Worm (Caenorhabditis elegans) whole organism, L1 larva: ENCODE measurements around the gene cox-18.

ENCODE experiments used
- C04F5.9 ChIP-seq: sonication (generic microtip); optimal IDR thresholded peaks from 2 replicates; lab custom pipeline; 2016; ENCODE audit warnings: missing genetic modification characterization, missing compliant biosample characterization
- C34B4.2 ChIP-seq: sonication (generic microtip); optimal IDR thresholded peaks from 2 replicates; lab custom pipeline; 2017; ENCODE audit warnings: mild to moderate bottlenecking, missing genetic modification characterization, missing compliant biosample characterization
- aha-1 ChIP-seq: fragments of 150-350 bp; optimal IDR thresholded peaks from 2 replicates; lab custom pipeline; 2014; ENCODE audit warnings: missing biosample characterization, missing genetic modification characterization
- ama-1 ChIP-seq: fragments of 150-350 bp; optimal IDR thresholded peaks from 2 replicates; lab custom pipeline; 2014
- ceh-63 ChIP-seq: fragments of 200-800 bp; sonication (Bioruptor generic); optimal IDR thresholded peaks from 2 replicates; lab custom pipeline; 2018; ENCODE audit warnings: mild to moderate bottlenecking, missing genetic modification characterization, missing compliant biosample characterization
- ceh-90 ChIP-seq: sonication (generic microtip); optimal IDR thresholded peaks from 2 replicates; lab custom pipeline; 2016; ENCODE audit warnings: missing genetic modification characterization, missing compliant biosample characterization
- dpl-1 ChIP-seq, 3 experiments: fragments of 150-350 bp in 2 of 3; sonication (generic microtip) in 1 of 3; optimal IDR thresholded peaks; 2 replicates each; lab custom pipeline; 2014 to 2017; ENCODE audit warnings: missing biosample characterization in 3 of 3, missing genetic modification characterization in 3 of 3, missing genetic modification reagents in 3 of 3
- dsc-1 ChIP-seq: sonication (generic microtip); optimal IDR thresholded peaks from 2 replicates; lab custom pipeline; 2016; ENCODE audit warnings: mild to moderate bottlenecking, missing genetic modification characterization, missing compliant biosample characterization
- efl-1 ChIP-seq, 4 experiments: fragments of 150-350 bp; optimal IDR thresholded peaks in 3 of 4; peaks in 1 of 4; 1 replicate in 1 of 4; 2 replicates in 3 of 4; lab custom pipeline; 2014; ENCODE audit warnings: missing biosample characterization in 2 of 4, missing genetic modification characterization in 2 of 4, missing genetic modification reagents in 2 of 4
- efl-3 ChIP-seq: fragments of 200-800 bp; sonication (Bioruptor generic); optimal IDR thresholded peaks from 2 replicates; lab custom pipeline; 2018; ENCODE audit warnings: mild to moderate bottlenecking, missing genetic modification characterization, missing compliant biosample characterization
- elt-3 ChIP-seq, 6 experiments: fragments of 150-350 bp in 1 of 6; sonication (generic microtip); optimal IDR thresholded peaks; 2 replicates each; lab custom pipeline; 2017 to 2018; ENCODE audit warnings: missing biosample characterization in 6 of 6, missing genetic modification characterization in 6 of 6, inconsistent platforms in 1 of 6
- fkh-10 ChIP-seq: sonication (generic microtip); optimal IDR thresholded peaks from 2 replicates; lab custom pipeline; 2017; ENCODE audit warnings: missing biosample characterization, missing genetic modification reagents, missing genetic modification characterization
- fkh-8 ChIP-seq: sonication (generic microtip); optimal IDR thresholded peaks from 2 replicates; lab custom pipeline; 2016; ENCODE audit warnings: mild to moderate bottlenecking, missing genetic modification characterization, missing compliant biosample characterization
- fos-1 ChIP-seq: fragments of 150-350 bp; optimal IDR thresholded peaks from 2 replicates; lab custom pipeline; 2014; ENCODE audit warnings: missing biosample characterization, missing genetic modification characterization
- grh-1 ChIP-seq: fragments of 200-800 bp; sonication (Bioruptor generic); IDR thresholded peaks from 2 replicates; pipeline ENCODE4 v1.3.6; 2022; ENCODE audit warnings: missing genetic modification reagents, missing genetic modification characterization, missing compliant biosample characterization
- hlh-17 ChIP-seq: fragments of 200-800 bp; sonication (Bioruptor generic); optimal IDR thresholded peaks from 2 replicates; lab custom pipeline; 2018; ENCODE audit warnings: missing genetic modification characterization, mild to moderate bottlenecking, missing compliant biosample characterization, moderate library complexity, borderline replicate concordance
- irx-1 ChIP-seq: sonication (generic microtip); optimal IDR thresholded peaks from 2 replicates; lab custom pipeline; 2016; ENCODE audit warnings: missing genetic modification characterization, missing compliant biosample characterization
- isw-1 ChIP-seq: fragments of 200-800 bp; sonication (Bioruptor generic); IDR thresholded peaks from 2 replicates; pipeline ENCODE4 v1.3.6; 2022; ENCODE audit warnings: missing genetic modification characterization, missing compliant biosample characterization
- jun-1 ChIP-seq: fragments of 150-350 bp; optimal IDR thresholded peaks from 2 replicates; lab custom pipeline; 2014; ENCODE audit warnings: missing biosample characterization, missing genetic modification reagents, missing genetic modification characterization
- lin-35 ChIP-seq, 2 experiments: fragments of 150-350 bp; optimal IDR thresholded peaks; 2 replicates each; lab custom pipeline; 2014; ENCODE audit warnings: missing biosample characterization in 2 of 2, missing genetic modification characterization in 2 of 2, missing genetic modification reagents in 2 of 2
- lin-39 ChIP-seq: fragments of 150-350 bp; optimal IDR thresholded peaks from 2 replicates; lab custom pipeline; 2014; ENCODE audit warnings: missing biosample characterization, missing genetic modification reagents, missing genetic modification characterization
- lir-3 ChIP-seq: sonication (generic microtip); optimal IDR thresholded peaks from 2 replicates; lab custom pipeline; 2016; ENCODE audit warnings: mild to moderate bottlenecking, missing genetic modification characterization, moderate library complexity, missing compliant biosample characterization; ENCODE audit not compliant: poor library complexity
- lsy-2 ChIP-seq, 2 experiments: fragments of 150-350 bp; optimal IDR thresholded peaks; 2 replicates each; lab custom pipeline; 2014; ENCODE audit warnings: missing biosample characterization in 2 of 2, missing genetic modification characterization in 2 of 2
- mdl-1 ChIP-seq, 2 experiments: fragments of 150-350 bp; optimal IDR thresholded peaks; 2 replicates each; lab custom pipeline; 2014 to 2017; ENCODE audit warnings: missing biosample characterization in 2 of 2, missing genetic modification characterization in 2 of 2, inconsistent platforms in 1 of 2
- nhr-19 ChIP-seq: fragments of 200-800 bp; sonication (Bioruptor generic); conservative IDR thresholded peaks from 2 replicates; pipeline ENCODE4 v1.3.6; 2022; ENCODE audit warnings: missing genetic modification characterization, missing compliant biosample characterization
- nhr-20 ChIP-seq: sonication (generic microtip); optimal IDR thresholded peaks from 2 replicates; lab custom pipeline; 2016; ENCODE audit warnings: mild to moderate bottlenecking, missing genetic modification characterization, missing compliant biosample characterization
- nhr-237 ChIP-seq: fragments of 150-350 bp; optimal IDR thresholded peaks from 2 replicates; lab custom pipeline; 2014; ENCODE audit warnings: missing biosample characterization, missing genetic modification characterization
- nhr-47 ChIP-seq: sonication (generic microtip); optimal IDR thresholded peaks from 2 replicates; lab custom pipeline; 2016; ENCODE audit warnings: mild to moderate bottlenecking, missing genetic modification characterization, moderate library complexity, missing compliant biosample characterization
- nhr-71 ChIP-seq: sonication (generic microtip); optimal IDR thresholded peaks from 2 replicates; lab custom pipeline; 2016; ENCODE audit warnings: mild to moderate bottlenecking, missing genetic modification characterization, moderate library complexity, missing compliant biosample characterization
- nhr-76 ChIP-seq: sonication (generic microtip); optimal IDR thresholded peaks from 2 replicates; lab custom pipeline; 2017; ENCODE audit warnings: missing biosample characterization, missing genetic modification characterization
- nhr-77 ChIP-seq: fragments of 150-350 bp; optimal IDR thresholded peaks from 2 replicates; lab custom pipeline; 2014; ENCODE audit warnings: missing biosample characterization, missing genetic modification characterization
- nhr-84 ChIP-seq: sonication (generic microtip); optimal IDR thresholded peaks from 2 replicates; lab custom pipeline; 2017; ENCODE audit warnings: missing biosample characterization, missing genetic modification characterization
- nhr-85 ChIP-seq: sonication (generic microtip); peaks from one replicate; lab custom pipeline; 2016; ENCODE audit warnings: missing genetic modification characterization, inconsistent platforms, missing compliant biosample characterization
- nhr-90 ChIP-seq: sonication (generic microtip); optimal IDR thresholded peaks from 2 replicates; lab custom pipeline; 2016; ENCODE audit warnings: mild to moderate bottlenecking, missing genetic modification characterization, missing compliant biosample characterization; ENCODE audit not compliant: poor library complexity
- pag-3 ChIP-seq: sonication (generic microtip); optimal IDR thresholded peaks from 2 replicates; lab custom pipeline; 2017; ENCODE audit warnings: missing genetic modification characterization, mild to moderate bottlenecking, missing compliant biosample characterization, antibody characterized with exemption, borderline replicate concordance; ENCODE audit not compliant: insufficient read depth
- pqm-1 ChIP-seq: sonication (generic microtip); optimal IDR thresholded peaks from 3 replicates; lab custom pipeline; 2017; ENCODE audit warnings: missing biosample characterization, missing genetic modification characterization
- skn-1 ChIP-seq: fragments of 150-350 bp; optimal IDR thresholded peaks from 2 replicates; lab custom pipeline; 2014; ENCODE audit warnings: missing biosample characterization, missing genetic modification characterization
- snpc-4 ChIP-seq: fragments of 150-350 bp; optimal IDR thresholded peaks from 2 replicates; lab custom pipeline; 2014; ENCODE audit warnings: missing biosample characterization, missing genetic modification characterization
- snu-23 ChIP-seq: sonication (generic microtip); optimal IDR thresholded peaks from 2 replicates; lab custom pipeline; 2016; ENCODE audit warnings: missing genetic modification characterization, missing compliant biosample characterization
- sup-37 ChIP-seq: fragments of 200-800 bp; sonication (Bioruptor generic); optimal IDR thresholded peaks from 2 replicates; lab custom pipeline; 2018; ENCODE audit warnings: mild to moderate bottlenecking, missing genetic modification characterization, missing compliant biosample characterization
- swsn-7 ChIP-seq: sonication (generic microtip); optimal IDR thresholded peaks from 2 replicates; lab custom pipeline; 2016; ENCODE audit warnings: missing genetic modification characterization, missing compliant biosample characterization
- tbx-2 ChIP-seq: sonication (generic microtip); optimal IDR thresholded peaks from 2 replicates; lab custom pipeline; 2016; ENCODE audit warnings: missing genetic modification characterization, missing compliant biosample characterization
- unc-86 ChIP-seq: sonication (generic microtip); optimal IDR thresholded peaks from 2 replicates; lab custom pipeline; 2016; ENCODE audit warnings: missing genetic modification characterization, missing compliant biosample characterization
- xbp-1 ChIP-seq: sonication (generic microtip); optimal IDR thresholded peaks from 2 replicates; lab custom pipeline; 2016; ENCODE audit warnings: missing genetic modification characterization, missing compliant biosample characterization
- zag-1 ChIP-seq: fragments of 150-350 bp; optimal IDR thresholded peaks from 2 replicates; lab custom pipeline; 2014; ENCODE audit warnings: missing biosample characterization, missing genetic modification characterization
- ztf-11 ChIP-seq, 2 experiments: sonication (generic microtip); optimal IDR thresholded peaks; 2 replicates each; lab custom pipeline; 2016 to 2017; ENCODE audit warnings: missing genetic modification characterization in 2 of 2, missing biosample characterization in 1 of 2, missing compliant biosample characterization in 1 of 2

cox-18 gene

DNA sequence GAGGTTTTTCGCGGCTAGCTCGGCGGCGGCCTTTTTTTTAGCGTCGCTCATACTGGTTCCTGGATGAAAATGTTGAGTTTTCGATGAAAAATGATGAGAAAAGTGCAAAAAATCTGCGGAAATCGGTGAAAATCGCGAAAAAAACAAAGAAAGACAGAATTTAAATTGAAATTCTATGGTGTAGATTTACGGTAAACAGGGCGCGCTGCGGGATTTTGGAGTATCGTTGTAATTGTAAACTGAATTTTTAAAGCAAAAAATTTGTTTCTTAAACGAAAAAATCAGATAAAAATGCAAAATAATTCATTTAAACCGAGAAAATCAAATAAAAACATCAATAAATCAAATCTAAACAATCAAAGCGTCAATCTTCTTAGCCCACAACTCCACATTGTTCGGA, 42.5 kb upstream of the cox-18 start, which contains the start of gene dcap-1 (continued):
- no peak for TF ChIP-seq ztf-11 (tag; optimal IDR thresholded peaks at IDR 0.05; lab: Kevin White, UChicago)
- peak; percentile 48 to 63 for TF ChIP-seq efl-1 (optimal IDR thresholded peaks at IDR 0.05; lab: Kevin White, UChicago)
- peak; percentile 60 to 91 for TF ChIP-seq efl-1 (GFP tag; optimal IDR thresholded peaks at IDR 0.05 in 1 of 2; lab: Kevin White, UChicago)
- TF ChIP-seq fkh-10 (GFP tag; lab: Kevin White, UChicago): no peak
- TF ChIP-seq unc-86 (tag; lab: Kevin White, UChicago): no peak
- peak; percentile 49 to 69 for TF ChIP-seq lsy-2 (tag; optimal IDR thresholded peaks at IDR 0.05; lab: Kevin White, UChicago)

DNA sequence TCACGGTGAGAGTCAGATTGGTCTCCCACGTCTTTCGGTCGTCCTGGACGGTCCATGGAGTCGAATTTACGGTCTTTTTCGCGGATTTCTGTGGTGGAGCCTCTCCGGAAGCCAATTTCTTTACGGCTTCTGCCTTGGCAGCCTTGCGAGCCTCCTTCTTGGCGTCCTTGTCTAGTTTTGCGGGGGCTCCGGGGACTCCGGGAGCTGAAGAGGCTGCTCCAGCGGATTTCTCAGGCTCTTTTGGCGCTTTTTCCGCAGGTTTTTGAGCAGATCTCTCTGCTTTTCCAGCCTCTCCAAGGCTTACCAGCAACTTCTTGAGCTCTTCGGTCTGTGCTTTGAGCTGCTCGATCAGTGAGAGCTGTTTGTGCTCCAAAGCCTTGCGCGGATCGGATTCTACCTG, 41.5 kb upstream of the cox-18 start:
- no peak for TF ChIP-seq pqm-1 (tag; lab: Kevin White, UChicago)
- no peak for TF ChIP-seq hlh-17
- TF ChIP-seq nhr-47 (tag; lab: Kevin White, UChicago): no peak
- no peak for TF ChIP-seq fkh-10 (GFP tag; lab: Kevin White, UChicago)
- no peak for TF ChIP-seq nhr-84 (tag; lab: Kevin White, UChicago)
- TF ChIP-seq zag-1 (tag; lab: Kevin White, UChicago): no peak
- TF ChIP-seq aha-1: no peak
- no peak for TF ChIP-seq nhr-76 (tag; lab: Kevin White, UChicago)
- no peak for TF ChIP-seq xbp-1 (tag; lab: Kevin White, UChicago)
- TF ChIP-seq nhr-20 (tag; lab: Kevin White, UChicago): no peak
- TF ChIP-seq jun-1 (tag; lab: Kevin White, UChicago): no peak
- no peak for TF ChIP-seq C04F5.9 (tag; lab: Kevin White, UChicago)
- TF ChIP-seq elt-3 (tag; optimal IDR thresholded peaks at IDR 0.05; lab: Kevin White, UChicago): no peak
- TF ChIP-seq snpc-4 (tag; lab: Kevin White, UChicago): no peak
- no peak for TF ChIP-seq grh-1 (GFP tag; lab: Robert Waterston, UW)
- no peak for TF ChIP-seq ceh-90 (tag; lab: Kevin White, UChicago)
- no peak for TF ChIP-seq isw-1
- no peak for TF ChIP-seq efl-3 (GFP tag; lab: Kevin White, UChicago)

DNA sequence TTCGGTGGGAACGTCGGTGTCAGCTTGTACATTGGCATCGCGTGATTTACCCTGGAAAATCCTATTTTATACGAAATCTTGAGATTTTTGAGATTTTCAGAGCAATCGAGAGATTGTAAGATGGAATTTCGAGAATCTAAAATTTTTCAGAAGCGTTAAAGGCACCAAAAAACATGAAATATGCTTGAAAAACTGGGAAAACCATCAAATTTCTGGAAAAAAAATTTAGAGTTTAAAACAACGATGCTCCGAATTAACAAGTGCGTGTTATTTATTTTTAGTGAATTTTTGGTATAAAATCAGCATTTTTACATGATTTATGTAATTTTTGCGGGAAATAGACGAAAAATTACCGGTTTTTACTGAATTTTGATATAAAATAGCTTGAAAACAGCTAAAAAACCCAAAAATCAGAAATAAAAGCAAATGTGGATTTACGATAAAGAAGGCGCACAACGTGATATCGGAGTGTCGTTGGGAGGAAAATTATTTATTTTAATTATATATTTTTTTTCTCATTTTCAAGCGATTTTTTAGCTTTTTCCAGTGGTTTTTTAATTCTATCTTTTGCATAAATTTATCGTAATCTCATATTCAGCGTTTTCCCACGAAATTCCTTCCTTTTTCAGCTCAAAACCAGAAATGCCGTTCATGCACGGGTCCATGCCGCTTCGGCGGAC, 40.9 kb upstream of the cox-18 start, which contains the start of the genes Y55F3AM.13 and mrps-25:
TSS of gene Y55F3AM.13 (minus strand) at position 51 of the 680 bp plus-strand sequence.
TSS of gene mrps-25 (plus strand) at position 630 of the 680 bp plus-strand sequence.
- no peak for TF ChIP-seq aha-1
- no peak for TF ChIP-seq nhr-237 (tag; lab: Kevin White, UChicago)
- peak; percentile 16 for TF ChIP-seq unc-86 (tag; lab: Kevin White, UChicago)
- peak; percentile 37 for TF ChIP-seq fkh-8 (tag; lab: Kevin White, UChicago)
- no peak for TF ChIP-seq sup-37 (GFP tag; lab: Kevin White, UChicago)
- TF ChIP-seq fos-1 (tag; lab: Kevin White, UChicago): no peak
- TF ChIP-seq efl-1 (optimal IDR thresholded peaks at IDR 0.05; lab: Kevin White, UChicago): peak; percentile 45 to 59
- peak; percentile 58 to 93 for TF ChIP-seq efl-1 (GFP tag; optimal IDR thresholded peaks at IDR 0.05 in 1 of 2; lab: Kevin White, UChicago)
- TF ChIP-seq ama-1: no peak
- no peak for TF ChIP-seq grh-1 (GFP tag; lab: Robert Waterston, UW)
- TF ChIP-seq mdl-1 (tag; optimal IDR thresholded peaks at IDR 0.05; lab: Kevin White, UChicago): no peak
- peak; percentile 65 for TF ChIP-seq swsn-7
- TF ChIP-seq xbp-1 (tag; lab: Kevin White, UChicago): peak; percentile 75
- TF ChIP-seq lin-39 (tag; lab: Kevin White, UChicago): peak; percentile 5
- no peak for TF ChIP-seq nhr-71 (tag; lab: Kevin White, UChicago)
- TF ChIP-seq nhr-19: peak; percentile 42; the same call in 1 of the 2 replicates
- peak; percentile 32 for TF ChIP-seq irx-1 (tag; lab: Kevin White, UChicago)
- no peak for TF ChIP-seq ceh-63 (GFP tag; lab: Kevin White, UChicago)
- TF ChIP-seq C34B4.2 (tag; lab: Kevin White, UChicago): no peak
- TF ChIP-seq elt-3 (tag; optimal IDR thresholded peaks at IDR 0.05; lab: Kevin White, UChicago): peak in 1 of 6 experiments; percentile 5
- TF ChIP-seq nhr-90 (tag; lab: Kevin White, UChicago): peak; percentile 28
- peak; percentile 37 to 46 for TF ChIP-seq lin-35 (GFP tag; optimal IDR thresholded peaks at IDR 0.05; lab: Kevin White, UChicago)
- TF ChIP-seq snu-23 (GFP tag; lab: Kevin White, UChicago): peak; percentile 71
- peak; percentile 63 for TF ChIP-seq dsc-1
- peak; percentile 40 for TF ChIP-seq nhr-85 (tag; lab: Kevin White, UChicago)
- peak; percentile 29 for TF ChIP-seq skn-1
- no peak for TF ChIP-seq hlh-17
- no peak for TF ChIP-seq lir-3 (tag; lab: Kevin White, UChicago)
- no peak for TF ChIP-seq pag-3
- TF ChIP-seq nhr-77 (tag; lab: Kevin White, UChicago): no peak
- peak; percentile 69 for TF ChIP-seq tbx-2 (tag; lab: Kevin White, UChicago)
- peak; percentile 27 to 57 (median 48) for TF ChIP-seq dpl-1 (GFP tag; optimal IDR thresholded peaks at IDR 0.05; lab: Kevin White, UChicago)
- peak; percentile 75 to 83 for TF ChIP-seq lsy-2 (tag; optimal IDR thresholded peaks at IDR 0.05; lab: Kevin White, UChicago)
- TF ChIP-seq snpc-4 (tag; lab: Kevin White, UChicago): peak; percentile 21
